Fruit fly (Drosophila melanogaster) whole organism, embryonic: ENCODE measurements around the gene CG9254.

ENCODE experiments used
- Asciz ChIP-seq: fragments of 200-800 bp; sonication (Bioruptor generic); optimal IDR thresholded peaks from 2 replicates; lab custom pipeline; 2017; ENCODE audit warnings: missing biosample characterization, mild to moderate bottlenecking, missing genetic modification characterization, missing genetic modification reagents
- Awh ChIP-seq: fragments of 200-800 bp; sonication (Bioruptor generic); IDR thresholded peaks from 2 replicates; pipeline ENCODE4, ENCODE4 v1.3.6; 2022; ENCODE audit warnings: missing biosample characterization, missing genetic modification characterization
- Bdp1 ChIP-seq: fragments of 200-800 bp; sonication (Bioruptor generic); optimal IDR thresholded peaks from 3 replicates; lab custom pipeline; 2016; ENCODE audit warnings: missing biosample characterization, missing genetic modification characterization
- Blimp-1 ChIP-seq: fragments of 200-800 bp; sonication (Bioruptor generic); optimal IDR thresholded peaks from 3 replicates; lab custom pipeline; 2018; ENCODE audit warnings: missing biosample characterization, missing genetic modification characterization, mild to moderate bottlenecking, moderate library complexity, missing genetic modification reagents
- CG10431 ChIP-seq: fragments of 200-800 bp; sonication (Bioruptor generic); optimal IDR thresholded peaks from 3 replicates; lab custom pipeline; 2018; ENCODE audit warnings: missing biosample characterization, mild to moderate bottlenecking, missing genetic modification characterization
- CG11093 ChIP-seq: fragments of 200-800 bp; sonication (Bioruptor generic); IDR thresholded peaks from 3 replicates; pipeline ENCODE4 v1.3.6; 2022; ENCODE audit warnings: missing biosample characterization, missing genetic modification characterization
- CG11504 ChIP-seq: fragments of 200-800 bp; sonication (Bioruptor generic); optimal IDR thresholded peaks from 3 replicates; lab custom pipeline; 2019; ENCODE audit warnings: missing biosample characterization, mild to moderate bottlenecking, missing genetic modification characterization, moderate library complexity
- CG11560 ChIP-seq: fragments of 200-800 bp; sonication (Bioruptor generic); IDR thresholded peaks from 3 replicates; pipeline ENCODE4 v1.3.6; 2022; ENCODE audit warnings: missing biosample characterization, missing genetic modification characterization
- CG12104 ChIP-seq: fragments of 200-800 bp; sonication (Bioruptor generic); optimal IDR thresholded peaks from 3 replicates; lab custom pipeline; 2016; ENCODE audit warnings: missing biosample characterization, missing genetic modification characterization
- CG1647 ChIP-seq: fragments of 200-800 bp; sonication (Bioruptor generic); optimal IDR thresholded peaks from 3 replicates; lab custom pipeline; 2016; ENCODE audit warnings: missing biosample characterization, missing genetic modification characterization
- CG17186 ChIP-seq: fragments of 200-800 bp; sonication (Bioruptor generic); optimal IDR thresholded peaks from 3 replicates; lab custom pipeline; 2017; ENCODE audit warnings: missing biosample characterization, missing genetic modification reagents, missing genetic modification characterization
- CG17829 ChIP-seq: fragments of 200-800 bp; optimal IDR thresholded peaks from 2 replicates; lab custom pipeline; 2019; ENCODE audit warnings: missing biosample characterization, mild to moderate bottlenecking, missing genetic modification characterization, moderate library complexity
- CG1792 ChIP-seq: fragments of 200-800 bp; sonication (Bioruptor generic); optimal IDR thresholded peaks from 2 replicates; lab custom pipeline; 2016; ENCODE audit warnings: missing biosample characterization, missing genetic modification characterization
- CG2116 ChIP-seq: fragments of 200-800 bp; sonication (Bioruptor generic); optimal IDR thresholded peaks from 3 replicates; lab custom pipeline; 2018; ENCODE audit warnings: missing biosample characterization, mild to moderate bottlenecking, missing genetic modification characterization
- CG34224 ChIP-seq: fragments of 200-800 bp; sonication (Bioruptor generic); IDR thresholded peaks from 3 replicates; pipeline ENCODE4 v1.3.6; 2022; ENCODE audit warnings: missing biosample characterization, missing genetic modification characterization; ENCODE audit not compliant: partially characterized antibody
- CG7556 ChIP-seq: fragments of 200-800 bp; sonication (Bioruptor generic); optimal IDR thresholded peaks from 2 replicates; lab custom pipeline; 2017; ENCODE audit warnings: missing biosample characterization, mild to moderate bottlenecking, missing genetic modification characterization
- CG7928 ChIP-seq: fragments of 200-800 bp; sonication (Bioruptor generic); optimal IDR thresholded peaks from 2 replicates; lab custom pipeline; 2017; ENCODE audit warnings: missing biosample characterization, mild to moderate bottlenecking, missing genetic modification characterization
- CG8089 ChIP-seq: fragments of 200-800 bp; sonication (Bioruptor generic); optimal IDR thresholded peaks from 3 replicates; lab custom pipeline; 2016; ENCODE audit warnings: missing biosample characterization, missing genetic modification characterization
- CG9797 ChIP-seq: fragments of 200-800 bp; sonication (Bioruptor generic); optimal IDR thresholded peaks from 3 replicates; lab custom pipeline; 2018; ENCODE audit warnings: missing biosample characterization, mild to moderate bottlenecking, missing genetic modification characterization
- D ChIP-seq, 2 experiments: fragments of 200-800 bp in 1 of 2; fragments of >200 bp in 1 of 2; sonication (Bioruptor generic) in 1 of 2; optimal IDR thresholded peaks; 2 replicates in 1 of 2; 3 replicates in 1 of 2; lab custom pipeline; 2017; ENCODE audit warnings: mild to moderate bottlenecking in 1 of 2, missing biosample characterization in 1 of 2, missing genetic modification characterization in 1 of 2, missing genetic modification reagents in 1 of 2
- Dek ChIP-seq: fragments of 200-800 bp; sonication (Bioruptor generic); optimal IDR thresholded peaks from 3 replicates; lab custom pipeline; 2019; ENCODE audit warnings: missing biosample characterization, mild to moderate bottlenecking, missing genetic modification characterization, moderate library complexity
- E2f1 ChIP-seq: fragments of 200-800 bp; sonication (Bioruptor generic); IDR thresholded peaks from 2 replicates; pipeline ENCODE4 v1.3.6; 2022; ENCODE audit warnings: missing biosample characterization, missing genetic modification characterization
- E2f2 ChIP-seq: fragments of 200-800 bp; sonication (Bioruptor generic); IDR thresholded peaks from 2 replicates; pipeline ENCODE4 v1.3.6; 2022; ENCODE audit warnings: missing biosample characterization, missing genetic modification characterization
- Fer3 ChIP-seq: fragments of 200-800 bp; sonication (Bioruptor generic); optimal IDR thresholded peaks from 2 replicates; lab custom pipeline; 2018; ENCODE audit warnings: missing biosample characterization, mild to moderate bottlenecking, missing genetic modification characterization, moderate library complexity
- HHEX ChIP-seq: fragments of 200-800 bp; sonication (Bioruptor generic); optimal IDR thresholded peaks from 3 replicates; lab custom pipeline; 2017; ENCODE audit warnings: missing biosample characterization, mild to moderate bottlenecking, missing genetic modification characterization, missing genetic modification reagents
- Jarid2 ChIP-seq: fragments of 200-800 bp; sonication (Bioruptor generic); optimal IDR thresholded peaks from 3 replicates; lab custom pipeline; 2017; ENCODE audit warnings: mild to moderate bottlenecking, missing biosample characterization, missing genetic modification reagents, missing genetic modification characterization
- Med ChIP-seq: fragments of 200-800 bp; sonication (Bioruptor generic); peaks from one replicate; lab custom pipeline; 2016; ENCODE audit warnings: missing biosample characterization, missing genetic modification characterization, mild to moderate bottlenecking, inconsistent platforms, moderate library complexity
- Mrtf ChIP-seq: fragments of 200-800 bp; sonication (Bioruptor generic); IDR thresholded peaks from 3 replicates; pipeline ENCODE4 v1.3.6; 2022; ENCODE audit warnings: missing biosample characterization, missing genetic modification characterization
- NC2β ChIP-seq: fragments of 200-800 bp; sonication (Bioruptor generic); optimal IDR thresholded peaks from 2 replicates; lab custom pipeline; 2016; ENCODE audit warnings: missing biosample characterization, missing genetic modification characterization
- NFAT ChIP-seq: fragments of 200-800 bp; sonication (Bioruptor generic); IDR thresholded peaks from 2 replicates; pipeline ENCODE4 v1.3.6; 2022; ENCODE audit warnings: missing biosample characterization, missing genetic modification characterization
- Optix ChIP-seq: fragments of 200-800 bp; sonication (Bioruptor generic); IDR thresholded peaks from 3 replicates; pipeline ENCODE4 v1.3.6; 2022; ENCODE audit warnings: missing biosample characterization, missing genetic modification characterization
- Sin3A ChIP-seq: fragments of >200 bp; optimal IDR thresholded peaks from 2 replicates; lab custom pipeline; 2018
- al ChIP-seq: fragments of 200-800 bp; sonication (Bioruptor generic); IDR thresholded peaks from 2 replicates; pipeline ENCODE4 v1.3.6; 2022; ENCODE audit warnings: missing biosample characterization, missing genetic modification characterization
- btn ChIP-seq: fragments of 200-800 bp; sonication (Bioruptor generic); optimal IDR thresholded peaks from 2 replicates; lab custom pipeline; 2016; ENCODE audit warnings: missing biosample characterization, missing genetic modification characterization
- grau ChIP-seq: fragments of 200-800 bp; optimal IDR thresholded peaks from 3 replicates; lab custom pipeline; 2019; ENCODE audit warnings: missing biosample characterization, mild to moderate bottlenecking, missing genetic modification characterization, moderate library complexity
- inv ChIP-seq: fragments of 200-800 bp; sonication (Bioruptor generic); IDR thresholded peaks from 2 replicates; pipeline ENCODE4 v1.3.6; 2022; ENCODE audit warnings: missing biosample characterization, missing genetic modification characterization; ENCODE audit not compliant: partially characterized antibody
- klu ChIP-seq: fragments of 200-800 bp; sonication (Bioruptor generic); IDR thresholded peaks from 2 replicates; pipeline ENCODE4 v1.3.6; 2022; ENCODE audit warnings: missing biosample characterization, missing genetic modification characterization
- knrl ChIP-seq: fragments of 200-800 bp; sonication (Bioruptor generic); IDR thresholded peaks from 3 replicates; pipeline ENCODE4 v1.3.6; 2022; ENCODE audit warnings: missing biosample characterization, missing genetic modification characterization; ENCODE audit not compliant: partially characterized antibody
- mam ChIP-seq: fragments of 200-800 bp; sonication (Bioruptor generic); optimal IDR thresholded peaks from 3 replicates; lab custom pipeline; 2016; ENCODE audit warnings: missing biosample characterization, missing genetic modification characterization
- peb ChIP-seq: fragments of 200-800 bp; sonication (Bioruptor generic); IDR thresholded peaks from 2 replicates; pipeline ENCODE4 v1.3.6; 2022; ENCODE audit warnings: missing biosample characterization, missing genetic modification characterization
- phol ChIP-seq: fragments of 200-800 bp; sonication (Bioruptor generic); optimal IDR thresholded peaks from 3 replicates; lab custom pipeline; 2018; ENCODE audit warnings: missing biosample characterization, mild to moderate bottlenecking, missing genetic modification characterization, moderate library complexity
- run ChIP-seq: fragments of 200-800 bp; sonication (Bioruptor generic); optimal IDR thresholded peaks from 3 replicates; lab custom pipeline; 2018; ENCODE audit warnings: missing biosample characterization, mild to moderate bottlenecking, missing genetic modification characterization
- salm ChIP-seq: fragments of 200-800 bp; sonication (Bioruptor generic); optimal IDR thresholded peaks from 2 replicates; lab custom pipeline; 2018; ENCODE audit warnings: missing biosample characterization, mild to moderate bottlenecking, missing genetic modification characterization
- sim ChIP-seq: fragments of 200-800 bp; sonication (Bioruptor generic); IDR thresholded peaks from 2 replicates; pipeline ENCODE4 v1.3.6; 2022; ENCODE audit warnings: missing biosample characterization, missing genetic modification characterization
- sima ChIP-seq: fragments of 200-800 bp; sonication (Bioruptor generic); optimal IDR thresholded peaks from 2 replicates; lab custom pipeline; 2016; ENCODE audit warnings: missing biosample characterization, missing genetic modification characterization
- tin ChIP-seq: fragments of 200-800 bp; sonication (Bioruptor generic); optimal IDR thresholded peaks from 3 replicates; lab custom pipeline; 2016; ENCODE audit warnings: missing biosample characterization, missing genetic modification characterization

The CG9254 gene

dm6 chr2L:13549973-13550458, 47.0 kb downstream of the CG9254 start, which contains the start of gene kuz (continued):
- TF ChIP-seq D (optimal IDR thresholded peaks at IDR 0.05; lab: Kevin White, UChicago) (no peak), D (GFP tag; optimal IDR thresholded peaks at IDR 0.05; lab: Kevin White, UChicago) (no peak), Optix (GFP tag; lab: Robert Waterston, UW) (no peak), CG7556 (GFP tag; lab: Kevin White, UChicago) (no peak), Fer3 (tag; lab: Kevin White, UChicago) (peak; percentile 49), klu (no peak), CG12104 (GFP tag; lab: Kevin White, UChicago) (no peak), Jarid2 (GFP tag; lab: Kevin White, UChicago) (peak; percentile 100), run (tag; lab: Kevin White, UChicago) (no peak), Mrtf (GFP tag; lab: Robert Waterston, UW) (no peak), CG10431 (GFP tag; lab: Kevin White, UChicago) (no peak), mam (GFP tag; lab: Kevin White, UChicago) (no peak), HHEX (GFP tag; lab: Kevin White, UChicago) (peak; percentile 15), CG34224 (GFP tag; lab: Robert Waterston, UW) (peak; percentile 51; the same call in 2 of the 3 replicates), btn (no peak), Dek (tag; lab: Kevin White, UChicago) (peak; percentile 72), Blimp-1 (peak; percentile 26), CG7928 (GFP tag; lab: Kevin White, UChicago) (no peak), Awh (GFP tag; lab: Robert Waterston, UW) (no peak), tin (GFP tag; lab: Kevin White, UChicago) (no peak), CG1647 (GFP tag; lab: Kevin White, UChicago) (peak; percentile 4), grau (tag; lab: Kevin White, UChicago) (peak; percentile 40), E2f1 (GFP tag; lab: Robert Waterston, UW) (no peak), NC2β (GFP tag; lab: Kevin White, UChicago) (peak; percentile 24), CG2116 (no peak), CG17186 (GFP tag; lab: Kevin White, UChicago) (no peak), knrl (no peak; the same call in 1 of the 3 replicates), CG11560 (tag; lab: Robert Waterston, UW) (no peak), CG11504 (peak; percentile 34), CG8089 (GFP tag; lab: Kevin White, UChicago) (peak; percentile 14), Asciz (no peak), CG1792 (no peak), phol (tag; lab: Kevin White, UChicago) (peak; percentile 38), CG17829 (tag; lab: Kevin White, UChicago) (peak; percentile 36), Bdp1 (no peak), CG11093 (no peak), al (GFP tag; lab: Robert Waterston, UW) (no peak), salm (tag; lab: Kevin White, UChicago) (no peak), sima (GFP tag; lab: Kevin White, UChicago) (no peak), Med (GFP tag; lab: Kevin White, UChicago) (peak; percentile 94), NFAT (GFP tag; lab: Robert Waterston, UW) (no peak; the same call in 1 of the 2 replicates), CG9797 (GFP tag; lab: Kevin White, UChicago) (peak; percentile 30), peb (GFP tag; lab: Robert Waterston, UW) (peak; percentile 16; the same call in 1 of the 2 replicates), E2f2 (GFP tag; lab: Robert Waterston, UW) (no peak), inv (GFP tag; lab: Robert Waterston, UW) (peak; percentile 50), sim (GFP tag; lab: Robert Waterston, UW) (0 out of 2 replicates have a peak, but pooled peaks have one; percentile 15), Sin3A (lab: Kevin White, UChicago) (no peak)
